Worm (Caenorhabditis elegans) whole organism, mixed stage, embryonic: Measurements from ENCODE around the gene T05C12.1.

ENCODE experiments used
- M03D4.4 ChIP-seq: sonication (generic microtip); optimal IDR thresholded peaks from 2 replicates; lab custom pipeline; 2017; ENCODE audit warnings: mild to moderate bottlenecking, missing genetic modification characterization, missing compliant biosample characterization
- bed-3 ChIP-seq: fragments of 200-800 bp; sonication (Bioruptor generic); optimal IDR thresholded peaks from 3 replicates; lab custom pipeline; 2018; ENCODE audit warnings: mild to moderate bottlenecking, missing genetic modification characterization, moderate library complexity, missing compliant biosample characterization
- blmp-1 ChIP-seq: fragments of 150-350 bp; optimal IDR thresholded peaks from 2 replicates; lab custom pipeline; 2014; ENCODE audit warnings: missing biosample characterization, missing genetic modification characterization
- ceh-39 ChIP-seq: fragments of 150-350 bp; optimal IDR thresholded peaks from 2 replicates; lab custom pipeline; 2014; ENCODE audit warnings: missing biosample characterization, missing genetic modification characterization
- ceh-43 ChIP-seq: fragments of 200-800 bp; sonication (Bioruptor generic); optimal IDR thresholded peaks from 2 replicates; lab custom pipeline; 2018; ENCODE audit warnings: mild to moderate bottlenecking, missing genetic modification characterization, moderate library complexity, missing compliant biosample characterization
- ceh-83 ChIP-seq: fragments of 200-800 bp; sonication (Bioruptor generic); optimal IDR thresholded peaks from 2 replicates; lab custom pipeline; 2018; ENCODE audit warnings: mild to moderate bottlenecking, missing genetic modification characterization, missing compliant biosample characterization
- ces-1 ChIP-seq: fragments of 150-350 bp; optimal IDR thresholded peaks from 2 replicates; lab custom pipeline; 2014; ENCODE audit warnings: missing biosample characterization, missing genetic modification reagents, missing genetic modification characterization
- cnd-1 ChIP-seq: fragments of 200-800 bp; sonication (Bioruptor generic); optimal IDR thresholded peaks from 2 replicates; lab custom pipeline; 2018; ENCODE audit warnings: mild to moderate bottlenecking, missing genetic modification characterization, missing compliant biosample characterization
- drap-1 ChIP-seq: fragments of 200-800 bp; sonication (Bioruptor generic); optimal IDR thresholded peaks from 3 replicates; lab custom pipeline; 2018; ENCODE audit warnings: mild to moderate bottlenecking, missing genetic modification characterization, missing compliant biosample characterization
- elt-1 ChIP-seq: sonication (generic microtip); optimal IDR thresholded peaks from 2 replicates; lab custom pipeline; 2017; ENCODE audit warnings: missing genetic modification characterization, mild to moderate bottlenecking, missing compliant biosample characterization, antibody characterized with exemption, moderate library complexity, borderline replicate concordance; ENCODE audit not compliant: insufficient read depth
- elt-3 ChIP-seq: fragments of 150-350 bp; optimal IDR thresholded peaks from 2 replicates; lab custom pipeline; 2014; ENCODE audit warnings: missing biosample characterization, missing genetic modification characterization
- flh-1 ChIP-seq: fragments of 200-800 bp; sonication (Bioruptor generic); optimal IDR thresholded peaks from 2 replicates; lab custom pipeline; 2018; ENCODE audit warnings: mild to moderate bottlenecking, missing genetic modification characterization, moderate library complexity, missing compliant biosample characterization
- ham-2 ChIP-seq: fragments of 200-800 bp; sonication (Bioruptor generic); optimal IDR thresholded peaks from 2 replicates; lab custom pipeline; 2018; ENCODE audit warnings: mild to moderate bottlenecking, missing genetic modification characterization, missing compliant biosample characterization
- hlh-1 ChIP-seq: fragments of 150-350 bp; optimal IDR thresholded peaks from 2 replicates; lab custom pipeline; 2014; ENCODE audit warnings: missing biosample characterization, missing genetic modification reagents, missing genetic modification characterization
- lin-13 ChIP-seq: fragments of 150-350 bp; optimal IDR thresholded peaks from 2 replicates; lab custom pipeline; 2014; ENCODE audit warnings: missing biosample characterization, missing genetic modification characterization
- lin-32 ChIP-seq: fragments of 200-800 bp; sonication (Bioruptor generic); optimal IDR thresholded peaks from 2 replicates; lab custom pipeline; 2018; ENCODE audit warnings: mild to moderate bottlenecking, missing genetic modification characterization, missing compliant biosample characterization
- lsy-2 ChIP-seq: fragments of 150-350 bp; optimal IDR thresholded peaks from 2 replicates; lab custom pipeline; 2014; ENCODE audit warnings: missing biosample characterization, missing genetic modification characterization
- mab-5 ChIP-seq: fragments of 150-350 bp; optimal IDR thresholded peaks from 2 replicates; lab custom pipeline; 2014; ENCODE audit warnings: missing biosample characterization, missing genetic modification characterization
- mep-1 ChIP-seq: fragments of 150-350 bp; optimal IDR thresholded peaks from 2 replicates; lab custom pipeline; 2017; ENCODE audit warnings: missing biosample characterization, missing genetic modification reagents, missing genetic modification characterization, inconsistent platforms
- mls-2 ChIP-seq: sonication (generic microtip); optimal IDR thresholded peaks from 2 replicates; lab custom pipeline; 2016; ENCODE audit warnings: mild to moderate bottlenecking, missing genetic modification characterization, moderate library complexity, missing compliant biosample characterization
- nhr-12 ChIP-seq: fragments of 150-350 bp; optimal IDR thresholded peaks from 2 replicates; lab custom pipeline; 2014; ENCODE audit warnings: missing biosample characterization, missing genetic modification characterization
- nhr-2 ChIP-seq: fragments of 150-350 bp; optimal IDR thresholded peaks from 2 replicates; lab custom pipeline; 2014; ENCODE audit warnings: missing biosample characterization, missing genetic modification characterization
- nhr-237 ChIP-seq: fragments of 150-350 bp; optimal IDR thresholded peaks from 2 replicates; lab custom pipeline; 2014; ENCODE audit warnings: missing biosample characterization, missing genetic modification characterization
- nhr-28 ChIP-seq: fragments of 150-350 bp; optimal IDR thresholded peaks from 2 replicates; lab custom pipeline; 2014; ENCODE audit warnings: missing biosample characterization, missing genetic modification characterization
- nhr-76 ChIP-seq: sonication (generic microtip); optimal IDR thresholded peaks from 2 replicates; lab custom pipeline; 2017; ENCODE audit warnings: missing biosample characterization, missing genetic modification characterization
- pha-4 ChIP-seq: fragments of 150-350 bp; optimal IDR thresholded peaks from 2 replicates; lab custom pipeline; 2018; ENCODE audit warnings: missing biosample characterization, missing genetic modification reagents, missing genetic modification characterization
- sem-2 ChIP-seq: fragments of 200-800 bp; sonication (Bioruptor generic); optimal IDR thresholded peaks from 2 replicates; lab custom pipeline; 2018; ENCODE audit warnings: mild to moderate bottlenecking, missing genetic modification characterization, missing compliant biosample characterization
- snpc-4 ChIP-seq: fragments of 150-350 bp; optimal IDR thresholded peaks from 2 replicates; lab custom pipeline; 2014; ENCODE audit warnings: missing biosample characterization, missing genetic modification characterization
- sptf-1 ChIP-seq: sonication (generic microtip); optimal IDR thresholded peaks from 2 replicates; lab custom pipeline; 2017; ENCODE audit warnings: mild to moderate bottlenecking, missing genetic modification characterization, moderate library complexity, missing compliant biosample characterization
- tbx-8 ChIP-seq: fragments of 200-800 bp; sonication (Bioruptor generic); optimal IDR thresholded peaks from 2 replicates; lab custom pipeline; 2018; ENCODE audit warnings: mild to moderate bottlenecking, missing genetic modification characterization, moderate library complexity, missing compliant biosample characterization
- unc-120 ChIP-seq: sonication (generic microtip); optimal IDR thresholded peaks from 2 replicates; lab custom pipeline; 2017; ENCODE audit warnings: missing genetic modification characterization, missing compliant biosample characterization; ENCODE audit not compliant: poor library complexity, severe bottlenecking
- unc-39 ChIP-seq: fragments of 150-350 bp; optimal IDR thresholded peaks from 2 replicates; lab custom pipeline; 2014; ENCODE audit warnings: missing biosample characterization, missing genetic modification characterization
- unc-62 ChIP-seq: fragments of 150-350 bp; optimal IDR thresholded peaks from 2 replicates; lab custom pipeline; 2014; ENCODE audit warnings: missing biosample characterization, missing genetic modification reagents, missing genetic modification characterization
- zip-8 ChIP-seq: fragments of 150-350 bp; optimal IDR thresholded peaks from 2 replicates; lab custom pipeline; 2014; ENCODE audit warnings: missing biosample characterization, missing genetic modification characterization
- ztf-11 ChIP-seq: fragments of 150-350 bp; optimal IDR thresholded peaks from 2 replicates; lab custom pipeline; 2014; ENCODE audit warnings: missing biosample characterization, missing genetic modification characterization

T05C12.1 gene

ce11 chrII:8180281-8180680 is 6.8 kb downstream of the T05C12.1 start, which contains the start of gene T05C12.4:
Gene T05C12.4 (minus strand): TSS chrII:8180381.
- TF ChIP-seq nhr-76 (tag; lab: Kevin White, UChicago) (no peak), tbx-8 (GFP tag; lab: Kevin White, UChicago) (no peak), flh-1 (GFP tag; lab: Kevin White, UChicago) (no peak)

- TF ChIP-seq drap-1 (GFP tag; lab: Kevin White, UChicago) = no peak
- no peak for TF ChIP-seq nhr-237 (tag; lab: Kevin White, UChicago)
- no peak for TF ChIP-seq ceh-43 (GFP tag; lab: Kevin White, UChicago)
- no peak for TF ChIP-seq pha-4 (tag; lab: Kevin White, UChicago)
- TF ChIP-seq ceh-39 (tag; lab: Kevin White, UChicago) = no peak
- no peak for TF ChIP-seq ham-2 (GFP tag; lab: Kevin White, UChicago)
- no peak for TF ChIP-seq unc-62 (GFP tag; lab: Kevin White, UChicago)
- TF ChIP-seq elt-3 (tag; lab: Kevin White, UChicago) = no peak
- no peak for TF ChIP-seq lin-13 (tag; lab: Kevin White, UChicago)
- TF ChIP-seq unc-120 = no peak
- no peak for TF ChIP-seq flh-1 (GFP tag; lab: Kevin White, UChicago)
- TF ChIP-seq unc-39 (tag; lab: Kevin White, UChicago) = no peak
- TF ChIP-seq lin-32 = no peak
- no peak for TF ChIP-seq ztf-11 (tag; lab: Kevin White, UChicago)
- no peak for TF ChIP-seq zip-8 (tag; lab: Kevin White, UChicago)
- no peak for TF ChIP-seq sem-2 (GFP tag; lab: Kevin White, UChicago)
- TF ChIP-seq nhr-12 (tag; lab: Kevin White, UChicago) = no peak
- TF ChIP-seq cnd-1 = no peak
Observed at ce11 chrII:8181437-8181836, 8.0 kb downstream of the T05C12.1 start, which contains the start of gene dylt-3. Gene dylt-3 (plus strand): TSS chrII:8181737.

ce11 chrII:8185016-8185493 is 11.6 kb downstream of the T05C12.1 start, which contains the start of the genes mig-5 and cct-1:
Gene mig-5 (minus strand): TSS chrII:8185023.
Gene cct-1 (plus strand): TSS chrII:8185443.
- TF ChIP-seq elt-3 (tag; lab: Kevin White, UChicago) = no peak
- TF ChIP-seq nhr-76 (tag; lab: Kevin White, UChicago) = no peak
- TF ChIP-seq hlh-1 (tag; lab: Kevin White, UChicago) = peak; percentile 87
- no peak for TF ChIP-seq unc-120
- peak; percentile 60 for TF ChIP-seq nhr-2 (tag; lab: Kevin White, UChicago)
- TF ChIP-seq M03D4.4 (tag; lab: Kevin White, UChicago) = peak; percentile 61
- TF ChIP-seq sem-2 (GFP tag; lab: Kevin White, UChicago) = no peak
- peak; percentile 86 for TF ChIP-seq unc-62 (GFP tag; lab: Kevin White, UChicago)
- TF ChIP-seq ham-2 (GFP tag; lab: Kevin White, UChicago) = peak; percentile 40
- peak; percentile 87 for TF ChIP-seq ces-1 (GFP tag; lab: Kevin White, UChicago)
- no peak for TF ChIP-seq tbx-8 (GFP tag; lab: Kevin White, UChicago)
- no peak for TF ChIP-seq nhr-28 (tag; lab: Kevin White, UChicago)
- peak; percentile 67 for TF ChIP-seq sptf-1
- peak; percentile 59 for TF ChIP-seq lin-32
- TF ChIP-seq lsy-2 (tag; lab: Kevin White, UChicago) = peak; percentile 100
- peak; percentile 91 for TF ChIP-seq lin-13 (tag; lab: Kevin White, UChicago)
- no peak for TF ChIP-seq zip-8 (tag; lab: Kevin White, UChicago)
- no peak for TF ChIP-seq nhr-12 (tag; lab: Kevin White, UChicago)
- no peak for TF ChIP-seq bed-3 (GFP tag; lab: Kevin White, UChicago)
- TF ChIP-seq ceh-43 (GFP tag; lab: Kevin White, UChicago) = peak; percentile 8
- peak; percentile 98 for TF ChIP-seq mep-1 (tag; lab: Kevin White, UChicago)
- TF ChIP-seq flh-1 (GFP tag; lab: Kevin White, UChicago) = no peak
- TF ChIP-seq nhr-237 (tag; lab: Kevin White, UChicago) = peak; percentile 96
- no peak for TF ChIP-seq unc-39 (tag; lab: Kevin White, UChicago)
- peak; percentile 70 for TF ChIP-seq mab-5
- TF ChIP-seq snpc-4 = no peak
- no peak for TF ChIP-seq ztf-11 (tag; lab: Kevin White, UChicago)
- peak; percentile 96 for TF ChIP-seq pha-4 (tag; lab: Kevin White, UChicago)
- TF ChIP-seq drap-1 (GFP tag; lab: Kevin White, UChicago) = peak; percentile 40
- TF ChIP-seq cnd-1 = peak; percentile 96
- TF ChIP-seq ceh-39 (tag; lab: Kevin White, UChicago) = peak; percentile 91
- no peak for TF ChIP-seq ceh-83 (GFP tag; lab: Kevin White, UChicago)
- TF ChIP-seq blmp-1 = peak; percentile 40
- TF ChIP-seq mls-2 (tag; lab: Kevin White, UChicago) = no peak
- no peak for TF ChIP-seq elt-1 (tag; lab: Kevin White, UChicago)
- TF ChIP-seq, all 35 proteins: peak for 19
